Fruit fly (Drosophila melanogaster): ENCODE data around the gene TTLL3A.
A peak's percentile ranks its signal among the peaks of the same experiment; 100 is the strongest.

DNA sequence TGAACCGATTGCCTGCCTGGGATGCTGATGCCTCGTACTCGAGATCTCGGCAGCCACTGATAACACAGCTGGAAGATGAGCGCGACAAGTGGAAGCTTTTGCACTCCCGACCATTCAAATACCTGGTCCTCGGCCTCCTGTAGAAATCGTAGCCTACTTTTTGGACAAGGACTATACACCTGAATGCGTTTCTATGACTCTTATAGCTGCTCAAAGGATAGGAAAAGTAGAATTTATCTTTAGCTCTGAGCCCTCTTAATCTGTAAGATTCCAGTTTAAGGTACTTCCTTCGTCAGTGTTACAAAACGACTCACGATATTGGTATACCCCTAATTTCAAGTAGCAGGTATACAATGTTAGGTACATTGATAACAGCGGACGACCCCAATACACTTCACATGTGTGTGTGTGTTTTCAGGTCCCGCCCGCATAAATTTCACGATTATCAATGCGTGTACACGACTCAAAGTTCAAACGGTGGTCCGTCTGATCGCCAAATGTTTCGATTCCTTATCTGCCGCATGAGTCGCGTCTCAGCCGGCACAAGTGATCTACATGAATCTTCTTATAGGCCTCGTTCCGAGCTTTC is 23.7 kb downstream of the TTLL3A start, which contains the start of gene AkhR:
- TF ChIP-seq psq (optimal IDR thresholded peaks at IDR 0.05) (no peak), pan (optimal IDR thresholded peaks at IDR 0.05) (peak; percentile 76), EcR (GFP tag; optimal IDR thresholded peaks at IDR 0.05) (no peak), Dll (optimal IDR thresholded peaks at IDR 0.05) (no peak), usp (GFP tag; optimal IDR thresholded peaks at IDR 0.05) (no peak), CG8478 (optimal IDR thresholded peaks at IDR 0.05) (no peak)
